Fruit fly (Drosophila melanogaster) whole organism, prepupa: ENCODE data around the gene CG15754.

Source experiments
- CG11762 ChIP-seq: fragments of 200-800 bp; sonication (Bioruptor generic); optimal IDR thresholded peaks from 3 replicates; lab custom pipeline; 2016; ENCODE audit warnings: missing biosample characterization, missing genetic modification characterization; ENCODE audit not compliant: insufficient read depth
- CG16779 ChIP-seq: fragments of 200-800 bp; sonication (Bioruptor generic); optimal IDR thresholded peaks from 3 replicates; lab custom pipeline; 2017; ENCODE audit warnings: missing biosample characterization, mild to moderate bottlenecking, missing genetic modification characterization
- CG3032 ChIP-seq: fragments of 200-800 bp; optimal IDR thresholded peaks from 2 replicates; lab custom pipeline; 2019; ENCODE audit warnings: missing biosample characterization, mild to moderate bottlenecking, missing genetic modification characterization, moderate library complexity
- CG34406 ChIP-seq: fragments of 200-800 bp; sonication (Bioruptor generic); optimal IDR thresholded peaks from 3 replicates; lab custom pipeline; 2016; ENCODE audit warnings: missing biosample characterization, missing genetic modification characterization
- CG6808 ChIP-seq: fragments of 200-800 bp; sonication (Bioruptor generic); optimal IDR thresholded peaks from 3 replicates; lab custom pipeline; 2017; ENCODE audit warnings: missing biosample characterization, missing genetic modification characterization, mild to moderate bottlenecking, moderate library complexity, missing genetic modification reagents
- CG6854 ChIP-seq: fragments of 200-800 bp; sonication (Bioruptor generic); optimal IDR thresholded peaks from 2 replicates; lab custom pipeline; 2017; ENCODE audit warnings: missing biosample characterization, mild to moderate bottlenecking, missing genetic modification characterization
- Ets96B ChIP-seq: fragments of 200-800 bp; optimal IDR thresholded peaks from 2 replicates; lab custom pipeline; 2019; ENCODE audit warnings: missing biosample characterization, mild to moderate bottlenecking, missing genetic modification characterization, moderate library complexity
- Gug ChIP-seq: fragments of 200-800 bp; sonication (Bioruptor generic); IDR thresholded peaks from 2 replicates; pipeline ENCODE4 v1.3.6; 2022; ENCODE audit warnings: missing biosample characterization, missing genetic modification characterization
- OdsH ChIP-seq: fragments of 200-800 bp; sonication (Bioruptor generic); optimal IDR thresholded peaks from 3 replicates; lab custom pipeline; 2016; ENCODE audit warnings: missing biosample characterization, missing genetic modification characterization
- fd85E ChIP-seq: fragments of 200-800 bp; sonication (Bioruptor generic); optimal IDR thresholded peaks from 3 replicates; lab custom pipeline; 2016; ENCODE audit warnings: missing biosample characterization, missing genetic modification characterization
- topi ChIP-seq: fragments of 200-800 bp; sonication (Bioruptor generic); optimal IDR thresholded peaks from 3 replicates; lab custom pipeline; 2016; ENCODE audit warnings: missing biosample characterization, missing genetic modification characterization
- vri ChIP-seq: fragments of 200-800 bp; sonication (Bioruptor generic); optimal IDR thresholded peaks from 3 replicates; lab custom pipeline; 2016; ENCODE audit warnings: missing biosample characterization, mild to moderate bottlenecking, missing genetic modification characterization

DNA sequence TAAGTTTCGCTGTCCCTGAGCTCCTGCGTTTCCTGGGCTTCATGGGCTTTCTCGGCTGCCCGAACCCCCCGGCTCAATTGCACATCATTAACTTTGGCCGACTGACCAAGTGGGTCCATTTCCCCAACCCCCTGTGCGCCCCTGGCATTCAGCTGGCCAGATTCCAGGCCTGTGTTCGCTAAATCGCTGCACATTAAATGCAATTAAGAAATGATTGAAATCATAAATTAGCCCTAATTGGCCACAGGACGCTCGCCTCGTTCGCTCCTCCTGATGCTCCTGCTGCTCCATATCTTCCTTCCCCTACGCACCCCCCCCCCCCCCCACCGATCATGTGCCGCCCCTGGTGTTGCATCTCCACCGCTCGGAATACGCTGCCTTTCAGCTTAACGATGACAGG is 14.3 kb downstream of the CG15754 start:
- TF ChIP-seq CG3032 (tag; lab: Kevin White, UChicago) (no peak), CG6808 (GFP tag; lab: Kevin White, UChicago) (no peak), topi (GFP tag; lab: Kevin White, UChicago) (no peak), OdsH (no peak), CG16779 (tag; lab: Kevin White, UChicago) (no peak), CG34406 (no peak), CG11762 (GFP tag; lab: Kevin White, UChicago) (no peak), fd85E (GFP tag; lab: Kevin White, UChicago) (no peak), Ets96B (tag; lab: Kevin White, UChicago) (no peak), Gug (GFP tag; lab: Robert Waterston, UW) (no peak), vri (GFP tag; lab: Kevin White, UChicago) (no peak), CG6854 (GFP tag; lab: Kevin White, UChicago) (no peak)
